Worm (Caenorhabditis elegans) whole organism, mixed stage, embryonic: ENCODE data around the gene srw-35.

Source experiments
- cnd-1 ChIP-seq: fragments of 200-800 bp; sonication (Bioruptor generic); optimal IDR thresholded peaks from 2 replicates; lab custom pipeline; 2018; ENCODE audit warnings: mild to moderate bottlenecking, missing genetic modification characterization, missing compliant biosample characterization
- elt-3 ChIP-seq: fragments of 150-350 bp; optimal IDR thresholded peaks from 2 replicates; lab custom pipeline; 2014; ENCODE audit warnings: missing biosample characterization, missing genetic modification characterization
- hlh-1 ChIP-seq: fragments of 150-350 bp; optimal IDR thresholded peaks from 2 replicates; lab custom pipeline; 2014; ENCODE audit warnings: missing biosample characterization, missing genetic modification reagents, missing genetic modification characterization
- nhr-12 ChIP-seq: fragments of 150-350 bp; optimal IDR thresholded peaks from 2 replicates; lab custom pipeline; 2014; ENCODE audit warnings: missing biosample characterization, missing genetic modification characterization

DNA sequence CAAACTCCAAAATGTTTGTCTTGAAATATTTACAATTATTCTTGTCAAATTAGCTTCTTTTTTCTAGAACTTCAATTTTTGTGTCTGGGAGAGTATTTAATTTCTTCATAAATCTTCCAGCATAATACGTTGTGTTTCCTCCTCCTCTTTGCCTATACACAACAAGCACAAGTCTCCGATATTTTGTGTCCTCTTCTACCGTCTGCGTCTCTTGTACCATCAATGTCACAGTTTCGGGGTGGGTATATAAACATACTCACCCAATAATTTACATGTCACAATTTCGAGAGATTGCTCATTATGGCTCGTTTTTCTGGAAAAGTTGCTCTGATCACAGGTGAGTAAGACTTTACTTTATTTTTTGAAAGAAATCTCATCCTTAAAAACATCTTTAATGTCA lies 34.8 kb upstream of the srw-35 start, which contains the start of gene F26D2.15:
- TF ChIP-seq cnd-1 (tag; lab: Kevin White, UChicago): no peak
- TF ChIP-seq elt-3 (tag; lab: Kevin White, UChicago): no peak
- no peak for TF ChIP-seq hlh-1 (tag; lab: Kevin White, UChicago)
- TF ChIP-seq nhr-12 (tag; lab: Kevin White, UChicago): no peak
